Worm (Caenorhabditis elegans) whole organism, L1 larva: ENCODE data around the gene htp-2.

Experiments
- C04F5.9 ChIP-seq: sonication (generic microtip); optimal IDR thresholded peaks from 2 replicates; lab custom pipeline; 2016; ENCODE audit warnings: missing genetic modification characterization, missing compliant biosample characterization
- F16B12.6 ChIP-seq: fragments of 150-350 bp; optimal IDR thresholded peaks from 2 replicates; lab custom pipeline; 2014; ENCODE audit warnings: missing biosample characterization, missing genetic modification characterization
- Y116A8C.19 ChIP-seq: sonication (generic microtip); optimal IDR thresholded peaks from 2 replicates; lab custom pipeline; 2016; ENCODE audit warnings: missing compliant biosample characterization, missing genetic modification characterization, borderline replicate concordance
- alr-1 ChIP-seq: fragments of 200-800 bp; sonication (Bioruptor generic); optimal IDR thresholded peaks from 2 replicates; lab custom pipeline; 2018; ENCODE audit warnings: borderline replicate concordance, mild to moderate bottlenecking, missing genetic modification characterization, missing compliant biosample characterization
- ama-1 ChIP-seq: fragments of 150-350 bp; optimal IDR thresholded peaks from 2 replicates; lab custom pipeline; 2014
- ceh-63 ChIP-seq: fragments of 200-800 bp; sonication (Bioruptor generic); optimal IDR thresholded peaks from 2 replicates; lab custom pipeline; 2018; ENCODE audit warnings: mild to moderate bottlenecking, missing genetic modification characterization, missing compliant biosample characterization
- ceh-82 ChIP-seq, 3 experiments: fragments of 150-350 bp in 1 of 3; sonication (generic microtip) in 2 of 3; optimal IDR thresholded peaks; 2 replicates each; lab custom pipeline; 2014 to 2017; ENCODE audit warnings: missing biosample characterization in 3 of 3, missing genetic modification characterization in 3 of 3
- dsc-1 ChIP-seq: sonication (generic microtip); optimal IDR thresholded peaks from 2 replicates; lab custom pipeline; 2016; ENCODE audit warnings: mild to moderate bottlenecking, missing genetic modification characterization, missing compliant biosample characterization
- efl-1 ChIP-seq, 4 experiments: fragments of 150-350 bp; optimal IDR thresholded peaks in 3 of 4; peaks in 1 of 4; 1 replicate in 1 of 4; 2 replicates in 3 of 4; lab custom pipeline; 2014; ENCODE audit warnings: missing biosample characterization in 2 of 4, missing genetic modification characterization in 2 of 4, missing genetic modification reagents in 2 of 4
- efl-3 ChIP-seq: fragments of 200-800 bp; sonication (Bioruptor generic); optimal IDR thresholded peaks from 2 replicates; lab custom pipeline; 2018; ENCODE audit warnings: mild to moderate bottlenecking, missing genetic modification characterization, missing compliant biosample characterization
- egl-13 ChIP-seq: sonication (generic microtip); optimal IDR thresholded peaks from 2 replicates; lab custom pipeline; 2016; ENCODE audit warnings: missing genotype, missing genetic modification reagents, missing genetic modification characterization, missing compliant biosample characterization
- elt-2 ChIP-seq: sonication (generic microtip); optimal IDR thresholded peaks from 2 replicates; lab custom pipeline; 2016; ENCODE audit warnings: missing genetic modification characterization, mild to moderate bottlenecking, inconsistent platforms, missing compliant biosample characterization, missing genetic modification reagents
- grh-1 ChIP-seq: fragments of 200-800 bp; sonication (Bioruptor generic); IDR thresholded peaks from 2 replicates; pipeline ENCODE4 v1.3.6; 2022; ENCODE audit warnings: missing genetic modification reagents, missing genetic modification characterization, missing compliant biosample characterization
- hpl-2 ChIP-seq: fragments of 150-350 bp; optimal IDR thresholded peaks from 2 replicates; lab custom pipeline; 2014; ENCODE audit warnings: missing biosample characterization, missing genetic modification reagents, missing genetic modification characterization
- jun-1 ChIP-seq: fragments of 150-350 bp; optimal IDR thresholded peaks from 2 replicates; lab custom pipeline; 2014; ENCODE audit warnings: missing biosample characterization, missing genetic modification reagents, missing genetic modification characterization
- lin-35 ChIP-seq, 2 experiments: fragments of 150-350 bp; optimal IDR thresholded peaks; 2 replicates each; lab custom pipeline; 2014; ENCODE audit warnings: missing biosample characterization in 2 of 2, missing genetic modification characterization in 2 of 2, missing genetic modification reagents in 2 of 2
- lin-39 ChIP-seq: fragments of 150-350 bp; optimal IDR thresholded peaks from 2 replicates; lab custom pipeline; 2014; ENCODE audit warnings: missing biosample characterization, missing genetic modification reagents, missing genetic modification characterization
- lsy-2 ChIP-seq, 2 experiments: fragments of 150-350 bp; optimal IDR thresholded peaks; 2 replicates each; lab custom pipeline; 2014; ENCODE audit warnings: missing biosample characterization in 2 of 2, missing genetic modification characterization in 2 of 2
- mab-9 ChIP-seq: fragments of 200-800 bp; sonication (Bioruptor generic); IDR thresholded peaks from 2 replicates; pipeline ENCODE4 v1.3.6; 2022; ENCODE audit warnings: missing genetic modification reagents, missing genetic modification characterization, missing compliant biosample characterization
- mep-1 ChIP-seq: fragments of 150-350 bp; optimal IDR thresholded peaks from 2 replicates; lab custom pipeline; 2014; ENCODE audit warnings: missing biosample characterization, missing genetic modification characterization
- nhr-11 ChIP-seq: fragments of 150-350 bp; optimal IDR thresholded peaks from 2 replicates; lab custom pipeline; 2014; ENCODE audit warnings: missing biosample characterization, missing genetic modification characterization
- nhr-20 ChIP-seq: sonication (generic microtip); optimal IDR thresholded peaks from 2 replicates; lab custom pipeline; 2016; ENCODE audit warnings: mild to moderate bottlenecking, missing genetic modification characterization, missing compliant biosample characterization
- nhr-237 ChIP-seq: fragments of 150-350 bp; optimal IDR thresholded peaks from 2 replicates; lab custom pipeline; 2014; ENCODE audit warnings: missing biosample characterization, missing genetic modification characterization
- nhr-71 ChIP-seq: sonication (generic microtip); optimal IDR thresholded peaks from 2 replicates; lab custom pipeline; 2016; ENCODE audit warnings: mild to moderate bottlenecking, missing genetic modification characterization, moderate library complexity, missing compliant biosample characterization
- nhr-76 ChIP-seq: sonication (generic microtip); optimal IDR thresholded peaks from 2 replicates; lab custom pipeline; 2017; ENCODE audit warnings: missing biosample characterization, missing genetic modification characterization
- nhr-77 ChIP-seq: fragments of 150-350 bp; optimal IDR thresholded peaks from 2 replicates; lab custom pipeline; 2014; ENCODE audit warnings: missing biosample characterization, missing genetic modification characterization
- nhr-84 ChIP-seq: sonication (generic microtip); optimal IDR thresholded peaks from 2 replicates; lab custom pipeline; 2017; ENCODE audit warnings: missing biosample characterization, missing genetic modification characterization
- pax-3 ChIP-seq: fragments of 200-800 bp; sonication (Bioruptor generic); optimal IDR thresholded peaks from 2 replicates; lab custom pipeline; 2018; ENCODE audit warnings: mild to moderate bottlenecking, missing genetic modification characterization, moderate library complexity, missing compliant biosample characterization
- rnt-1 ChIP-seq: sonication (generic microtip); optimal IDR thresholded peaks from 2 replicates; lab custom pipeline; 2016; ENCODE audit warnings: mild to moderate bottlenecking, missing genetic modification characterization, moderate library complexity, missing compliant biosample characterization
- skn-1 ChIP-seq: fragments of 150-350 bp; optimal IDR thresholded peaks from 2 replicates; lab custom pipeline; 2014; ENCODE audit warnings: missing biosample characterization, missing genetic modification characterization
- sox-4 ChIP-seq: sonication (generic microtip); optimal IDR thresholded peaks from 2 replicates; lab custom pipeline; 2016; ENCODE audit warnings: missing genetic modification characterization, missing compliant biosample characterization
- sptf-1 ChIP-seq: fragments of 150-350 bp; optimal IDR thresholded peaks from 2 replicates; lab custom pipeline; 2014; ENCODE audit warnings: missing biosample characterization, missing genetic modification characterization
- sup-37 ChIP-seq: fragments of 200-800 bp; sonication (Bioruptor generic); optimal IDR thresholded peaks from 2 replicates; lab custom pipeline; 2018; ENCODE audit warnings: mild to moderate bottlenecking, missing genetic modification characterization, missing compliant biosample characterization
- swsn-7 ChIP-seq: sonication (generic microtip); optimal IDR thresholded peaks from 2 replicates; lab custom pipeline; 2016; ENCODE audit warnings: missing genetic modification characterization, missing compliant biosample characterization
- unc-62 ChIP-seq: fragments of 150-350 bp; optimal IDR thresholded peaks from 2 replicates; lab custom pipeline; 2014; ENCODE audit warnings: missing biosample characterization, missing genetic modification reagents, missing genetic modification characterization
- zag-1 ChIP-seq: fragments of 150-350 bp; optimal IDR thresholded peaks from 2 replicates; lab custom pipeline; 2014; ENCODE audit warnings: missing biosample characterization, missing genetic modification characterization
- zip-4 ChIP-seq: fragments of 200-800 bp; sonication (Bioruptor generic); optimal IDR thresholded peaks from 2 replicates; lab custom pipeline; 2018; ENCODE audit warnings: mild to moderate bottlenecking, missing genetic modification characterization, moderate library complexity, missing compliant biosample characterization
- ztf-4 ChIP-seq: fragments of 150-350 bp; optimal IDR thresholded peaks from 2 replicates; lab custom pipeline; 2014; ENCODE audit warnings: missing biosample characterization, missing genetic modification characterization

htp-2 gene

DNA sequence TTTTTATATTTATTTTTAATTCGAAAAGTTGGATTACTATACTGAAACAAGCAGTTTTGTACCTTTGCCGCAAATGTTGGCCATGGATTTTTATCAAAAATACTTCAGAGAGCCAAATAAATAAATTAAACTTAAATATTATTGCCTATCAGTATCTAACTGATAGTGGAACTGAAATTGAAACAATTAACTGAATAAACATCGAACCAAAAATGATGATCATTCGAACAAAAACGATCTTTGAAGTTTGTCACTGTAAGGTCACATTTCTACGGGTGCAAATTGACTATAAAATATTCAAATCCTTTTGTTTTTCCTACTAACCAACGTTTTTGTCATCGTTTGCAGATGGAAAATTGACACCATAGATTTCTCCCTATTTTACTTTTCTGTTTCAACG lies 23.7 kb downstream of the htp-2 start:
- TF ChIP-seq sup-37 (GFP tag; lab: Kevin White, UChicago) (no peak), lin-35 (GFP tag; optimal IDR thresholded peaks at IDR 0.05; lab: Kevin White, UChicago) (no peak), efl-1 (optimal IDR thresholded peaks at IDR 0.05; lab: Kevin White, UChicago) (no peak), efl-1 (GFP tag; optimal IDR thresholded peaks at IDR 0.05 in 1 of 2; lab: Kevin White, UChicago) (peak in 1 of 2 experiments; percentile 11), elt-2 (peak; percentile 3), skn-1 (no peak)

DNA sequence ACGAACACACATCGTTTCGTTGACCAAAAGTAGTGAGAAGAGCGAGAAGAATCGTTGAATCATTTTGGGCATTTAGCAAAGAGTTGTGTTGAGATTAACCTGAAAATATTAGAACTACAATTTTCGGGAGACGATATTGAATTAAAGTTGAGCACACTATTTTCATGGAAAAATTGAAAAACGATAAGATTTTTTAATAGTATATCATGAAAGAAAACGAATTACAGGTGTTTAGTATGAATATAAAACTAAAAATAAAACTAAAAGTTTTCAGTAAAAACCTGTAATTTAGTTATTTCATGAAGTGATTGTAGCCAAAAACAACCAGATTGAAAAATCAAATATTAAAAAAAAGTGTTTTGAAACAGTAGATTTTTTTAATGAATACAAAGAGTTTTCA lies 38.1 kb downstream of the htp-2 start, which contains the start of gene lgc-10:
lgc-10 (minus strand) TSS at position 101 of the 400 bp plus-strand sequence.
- TF ChIP-seq lsy-2 (tag; optimal IDR thresholded peaks at IDR 0.05; lab: Kevin White, UChicago), result no peak
- no peak for TF ChIP-seq nhr-11 (tag; lab: Kevin White, UChicago)
- no peak for TF ChIP-seq nhr-20 (tag; lab: Kevin White, UChicago)
- no peak for TF ChIP-seq lin-39 (tag; lab: Kevin White, UChicago)
- TF ChIP-seq Y116A8C.19 (tag; lab: Kevin White, UChicago), result no peak
- TF ChIP-seq ama-1, result no peak
- TF ChIP-seq ceh-82 (tag; optimal IDR thresholded peaks at IDR 0.05; lab: Kevin White, UChicago), result no peak
- TF ChIP-seq F16B12.6 (tag; lab: Kevin White, UChicago), result no peak
- no peak for TF ChIP-seq zag-1 (tag; lab: Kevin White, UChicago)
- no peak for TF ChIP-seq elt-2
- TF ChIP-seq grh-1 (GFP tag; lab: Robert Waterston, UW), result no peak
- TF ChIP-seq sox-4 (tag; lab: Kevin White, UChicago), result no peak
- TF ChIP-seq lin-35 (GFP tag; optimal IDR thresholded peaks at IDR 0.05; lab: Kevin White, UChicago), result no peak
- no peak for TF ChIP-seq swsn-7 (tag; lab: Kevin White, UChicago)
- TF ChIP-seq alr-1, result no peak
- no peak for TF ChIP-seq mab-9

DNA sequence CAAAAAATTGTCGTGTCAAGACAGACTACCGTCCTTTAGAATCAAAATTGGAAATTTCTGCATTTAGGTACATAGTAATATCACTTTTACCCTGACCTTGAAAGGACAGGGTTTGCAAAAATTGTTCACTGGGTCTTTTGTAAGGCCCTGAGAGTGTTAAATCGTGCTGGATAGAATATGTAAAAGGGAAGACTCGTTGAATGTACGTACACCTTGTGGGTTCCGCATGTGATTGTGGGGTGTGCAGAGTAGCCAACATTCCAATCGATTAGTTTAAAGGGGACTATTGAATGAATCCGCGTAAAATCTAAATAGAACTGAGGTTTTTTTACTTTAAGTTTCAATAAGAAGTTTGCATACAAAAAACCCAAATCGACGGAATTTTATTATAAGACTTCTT lies 41.3 kb downstream of the htp-2 start:
- TF ChIP-seq ztf-4 (tag; lab: Kevin White, UChicago) (no peak), egl-13 (tag; lab: Kevin White, UChicago) (no peak), hpl-2 (GFP tag; lab: Kevin White, UChicago) (no peak), efl-3 (GFP tag; lab: Kevin White, UChicago) (no peak), zip-4 (GFP tag; lab: Kevin White, UChicago) (no peak)

DNA sequence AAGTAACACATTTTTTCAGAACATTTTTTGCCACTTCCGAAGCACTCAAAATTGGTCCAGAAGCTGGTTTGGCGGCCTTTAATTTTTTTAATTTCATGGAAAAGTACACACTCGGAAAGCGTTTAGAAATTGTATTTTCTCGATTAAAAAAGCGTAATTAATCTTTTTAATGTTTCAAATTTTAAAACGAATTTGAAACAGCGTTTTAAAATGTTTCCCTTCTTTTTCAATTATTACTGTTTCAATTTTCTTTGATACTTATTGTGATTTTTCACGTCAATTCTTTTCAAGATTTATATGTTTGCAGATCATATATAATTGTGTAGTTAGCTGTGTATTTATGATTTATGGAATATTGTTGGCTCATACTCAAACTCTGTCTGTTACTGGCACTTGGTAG lies 44.7 kb downstream of the htp-2 start, which contains the start of gene acr-25:
acr-25 (plus strand) TSS at position 301 of the 400 bp plus-strand sequence.
- no peak for TF ChIP-seq sptf-1 (tag; lab: Kevin White, UChicago)
- TF ChIP-seq ceh-63 (GFP tag; lab: Kevin White, UChicago), result no peak
- no peak for TF ChIP-seq dsc-1 (tag; lab: Kevin White, UChicago)
- no peak for TF ChIP-seq efl-1 (optimal IDR thresholded peaks at IDR 0.05; lab: Kevin White, UChicago)
- no peak for TF ChIP-seq efl-1 (GFP tag; optimal IDR thresholded peaks at IDR 0.05 in 1 of 2; lab: Kevin White, UChicago)
- no peak for TF ChIP-seq nhr-77 (tag; lab: Kevin White, UChicago)
- no peak for TF ChIP-seq pax-3
- no peak for TF ChIP-seq nhr-237 (tag; lab: Kevin White, UChicago)
- no peak for TF ChIP-seq ztf-4 (tag; lab: Kevin White, UChicago)
- TF ChIP-seq nhr-71 (tag; lab: Kevin White, UChicago), result no peak
- TF ChIP-seq C04F5.9, result no peak
- no peak for TF ChIP-seq nhr-84
- TF ChIP-seq jun-1, result no peak
- no peak for TF ChIP-seq nhr-76 (tag; lab: Kevin White, UChicago)
- TF ChIP-seq efl-3 (GFP tag; lab: Kevin White, UChicago), result no peak
- no peak for TF ChIP-seq unc-62
- no peak for TF ChIP-seq rnt-1
- no peak for TF ChIP-seq mep-1
- TF ChIP-seq hpl-2 (GFP tag; lab: Kevin White, UChicago), result no peak
